Worm (Caenorhabditis elegans) whole organism, L3 larva: ENCODE measurements around the gene comt-2.

Experiments
- ama-1 ChIP-seq: fragments of 150-350 bp; optimal IDR thresholded peaks from 2 replicates; lab custom pipeline; 2018
- ceh-82 ChIP-seq: fragments of 150-350 bp; optimal IDR thresholded peaks from 2 replicates; lab custom pipeline; 2014; ENCODE audit warnings: missing biosample characterization, missing genetic modification characterization
- jun-1 ChIP-seq: fragments of 150-350 bp; optimal IDR thresholded peaks from 2 replicates; lab custom pipeline; 2014; ENCODE audit warnings: missing biosample characterization, missing genetic modification reagents, missing genetic modification characterization
- nhr-67 ChIP-seq: fragments of 150-350 bp; optimal IDR thresholded peaks from 2 replicates; lab custom pipeline; 2014; ENCODE audit warnings: missing biosample characterization, missing genetic modification characterization
- pha-4 ChIP-seq: fragments of 150-350 bp; optimal IDR thresholded peaks from 2 replicates; lab custom pipeline; 2014; ENCODE audit warnings: missing biosample characterization, missing genetic modification reagents, missing genetic modification characterization
- snpc-4 ChIP-seq: fragments of 150-350 bp; optimal IDR thresholded peaks from 2 replicates; lab custom pipeline; 2014; ENCODE audit warnings: missing biosample characterization, missing genetic modification characterization
- ztf-4 ChIP-seq: fragments of 150-350 bp; optimal IDR thresholded peaks from 2 replicates; lab custom pipeline; 2014; ENCODE audit warnings: missing biosample characterization, missing genetic modification characterization

DNA sequence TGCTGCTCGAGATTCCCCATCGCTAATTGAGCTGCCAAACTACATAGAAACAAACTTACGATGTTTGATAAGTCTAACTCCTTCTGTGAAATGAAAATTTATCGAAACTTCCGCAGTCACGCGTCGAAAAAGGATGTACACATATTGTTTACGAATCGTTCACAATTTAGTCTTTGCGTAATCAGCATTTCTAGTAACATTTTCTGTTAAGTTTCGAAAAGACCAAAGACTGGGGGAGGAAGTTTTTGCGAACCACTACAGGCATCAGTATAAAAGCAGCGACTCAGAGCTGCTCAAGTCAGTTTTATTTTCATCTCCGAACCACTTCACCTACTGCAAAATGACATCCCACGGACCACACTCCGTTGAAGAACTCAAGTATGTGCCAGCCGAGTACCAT lies 6.1 kb downstream of the comt-2 start, which contains the start of gene sqst-4:
- no peak for TF ChIP-seq snpc-4 (tag; lab: Kevin White, UChicago)
- no peak for TF ChIP-seq pha-4 (tag; lab: Kevin White, UChicago)
- no peak for TF ChIP-seq ama-1
- no peak for TF ChIP-seq ceh-82 (tag; lab: Kevin White, UChicago)
- no peak for TF ChIP-seq ztf-4 (tag; lab: Kevin White, UChicago)
- TF ChIP-seq jun-1 (tag; lab: Kevin White, UChicago) = no peak
- TF ChIP-seq nhr-67 (tag; lab: Kevin White, UChicago) = no peak
